Worm (Caenorhabditis elegans): ENCODE results near the gene clec-175.

DNA sequence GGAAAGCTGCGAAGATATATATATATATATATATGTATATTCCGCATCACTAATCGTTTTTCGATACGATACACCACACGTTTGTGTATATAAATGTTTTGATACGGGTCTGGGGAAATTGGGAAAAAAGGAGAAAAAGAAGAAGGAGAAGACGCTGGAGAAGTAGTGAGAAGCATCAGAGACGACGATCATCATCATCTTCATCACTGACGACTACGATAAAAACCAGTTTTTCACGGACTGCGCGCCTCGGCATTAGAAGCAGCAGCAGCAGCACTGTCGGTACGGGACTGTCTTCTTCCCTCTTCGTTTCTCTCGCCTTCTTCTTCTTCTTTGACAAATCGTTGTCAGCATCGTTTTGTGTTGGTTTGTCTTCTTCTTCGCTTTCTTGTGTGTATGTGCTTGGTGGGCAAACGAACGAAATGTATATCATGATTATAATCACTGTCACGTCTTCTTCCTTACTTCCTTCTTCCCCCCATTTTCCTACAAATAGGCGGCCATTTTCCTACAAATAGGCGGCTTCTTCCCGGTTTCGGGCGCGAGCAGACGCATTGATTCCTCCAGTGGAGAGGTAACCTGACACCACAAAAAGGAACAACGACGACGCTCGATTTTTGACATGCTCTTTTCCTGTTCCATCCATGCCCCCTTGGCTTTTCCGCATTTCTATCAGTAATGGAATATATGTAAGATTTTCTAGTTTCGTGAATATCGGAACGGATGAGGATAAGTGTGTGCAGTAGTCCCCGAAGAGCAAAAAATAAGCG, 25.9 kb upstream of the clec-175 start:
- TF ChIP-seq unc-39 (tag; optimal IDR thresholded peaks at IDR 0.05) (no peak), elt-3 (tag; optimal IDR thresholded peaks at IDR 0.05) (no peak), lin-15B (tag; optimal IDR thresholded peaks at IDR 0.05) (no peak), nhr-28 (tag; optimal IDR thresholded peaks at IDR 0.05) (no peak), ama-1 (optimal IDR thresholded peaks at IDR 0.05) (no peak), nhr-237 (tag; optimal IDR thresholded peaks at IDR 0.05) (no peak), ceh-82 (tag; optimal IDR thresholded peaks at IDR 0.05) (no peak), fkh-10 (GFP tag; optimal IDR thresholded peaks at IDR 0.05) (no peak), ceh-16 (tag; optimal IDR thresholded peaks at IDR 0.05) (no peak), ztf-4 (tag; optimal IDR thresholded peaks at IDR 0.05) (no peak), nhr-77 (tag; optimal IDR thresholded peaks at IDR 0.05) (no peak)
